Worm (Caenorhabditis elegans): ENCODE results near the gene C05B5.8.

- TF ChIP-seq ztf-11 (tag; optimal IDR thresholded peaks at IDR 0.05) = no peak
- no peak for TF ChIP-seq R02D3.7 (tag; optimal IDR thresholded peaks at IDR 0.05)
- TF ChIP-seq pqm-1 (tag; optimal IDR thresholded peaks at IDR 0.05) = no peak
- no peak for TF ChIP-seq fos-1 (tag; optimal IDR thresholded peaks at IDR 0.05)
- TF ChIP-seq jun-1 (tag; optimal IDR thresholded peaks at IDR 0.05) = no peak
- no peak for TF ChIP-seq rbr-2 (tag; optimal IDR thresholded peaks at IDR 0.05)
- TF ChIP-seq nhr-76 (tag; optimal IDR thresholded peaks at IDR 0.05) = no peak
- no peak for TF ChIP-seq D1046.2 (GFP tag; IDR thresholded peaks at IDR 0.05)
- no peak for TF ChIP-seq snpc-4 (tag; optimal IDR thresholded peaks at IDR 0.05)
- TF ChIP-seq lin-39 (tag; optimal IDR thresholded peaks at IDR 0.05) = no peak
- no peak for TF ChIP-seq skn-1 (tag; optimal IDR thresholded peaks at IDR 0.05)
- no peak for TF ChIP-seq nhr-11 (tag; optimal IDR thresholded peaks at IDR 0.05)
- no peak for TF ChIP-seq mep-1 (tag; optimal IDR thresholded peaks at IDR 0.05)
These were observed 13.0 kb downstream of the C05B5.8 start, which contains the start of gene C05B5.4 for ce11 chrIII:9993535-9993934.
